Worm (Caenorhabditis elegans) whole organism, dauer: ENCODE data around the gene hrde-1.

Experiments used
- unc-62 ChIP-seq: sonication (generic microtip); optimal IDR thresholded peaks from 2 replicates; lab custom pipeline; 2017; ENCODE audit warnings: missing biosample characterization, missing genetic modification reagents, missing genetic modification characterization

hrde-1 gene

ce11 chrIII:4176109-4176596 is at the start of gene hrde-1, which contains the start of gene C16C10.13:
TSS of gene hrde-1 (minus strand) at chrIII:4176159.
TSS of gene C16C10.13 (plus strand) at chrIII:4176440.
- TF ChIP-seq unc-62, result no peak

ce11 chrIII:4224722-4225121 is 48.8 kb upstream of the hrde-1 start:
- no peak for TF ChIP-seq unc-62

- TF ChIP-seq unc-62, result no peak
These were observed 47.7 kb upstream of the hrde-1 start for ce11 chrIII:4223668-4224127.

- TF ChIP-seq unc-62, result no peak
These were observed 45.6 kb upstream of the hrde-1 start for ce11 chrIII:4221527-4221926.

- TF ChIP-seq unc-62, result no peak
These were observed 44.9 kb upstream of the hrde-1 start for ce11 chrIII:4220864-4221263.

ce11 chrIII:4210661-4211060 is 34.7 kb upstream of the hrde-1 start:
- TF ChIP-seq unc-62, result no peak

- no peak for TF ChIP-seq unc-62
These were observed 33.2 kb upstream of the hrde-1 start, which contains the start of gene phlp-2 for ce11 chrIII:4209188-4209587. TSS of gene phlp-2 (plus strand) at chrIII:4209488.

ce11 chrIII:4208210-4208609 is 32.3 kb upstream of the hrde-1 start:
- TF ChIP-seq unc-62, result no peak

- TF ChIP-seq unc-62, result no peak
These were observed 29.9 kb upstream of the hrde-1 start, which contains the start of gene R74.8 for ce11 chrIII:4205751-4206327. TSS of gene R74.8 (plus strand) at chrIII:4206277.

- TF ChIP-seq unc-62, result no peak
These were observed 29.0 kb upstream of the hrde-1 start for ce11 chrIII:4204964-4205363.

- no peak for TF ChIP-seq unc-62
These were observed 28.1 kb upstream of the hrde-1 start, which contains the start of the genes pelo-1 and R74.7 for ce11 chrIII:4204072-4204471. TSS of gene pelo-1 (minus strand) at chrIII:4204222. TSS of gene R74.7 (plus strand) at chrIII:4204429.

ce11 chrIII:4196988-4197384 is 21.0 kb upstream of the hrde-1 start, which contains the start of gene asd-1:
TSS of gene asd-1 (plus strand) at chrIII:4197285.
- no peak for TF ChIP-seq unc-62

- TF ChIP-seq unc-62, result no peak
These were observed 20.5 kb upstream of the hrde-1 start for ce11 chrIII:4196301-4196987.

- TF ChIP-seq unc-62, result no peak
These were observed 19.5 kb upstream of the hrde-1 start for ce11 chrIII:4195306-4196008.

ce11 chrIII:4194349-4195110 is 18.6 kb upstream of the hrde-1 start:
- no peak for TF ChIP-seq unc-62

ce11 chrIII:4193659-4194103 is 17.7 kb upstream of the hrde-1 start, which contains the start of gene xbp-1:
TSS of gene xbp-1 (plus strand) at chrIII:4193809.
- TF ChIP-seq unc-62, result no peak
